Worm (Caenorhabditis elegans) whole organism, L4 larva: ENCODE results near the gene crh-1.
A peak's percentile ranks its signal among the peaks of the same experiment; 100 is the strongest.

ENCODE experiments used
- D1046.2 ChIP-seq: fragments of 200-800 bp; sonication (Bioruptor generic); IDR thresholded peaks from 2 replicates; pipeline ENCODE4 v1.3.6; 2022; ENCODE audit warnings: missing genetic modification characterization, missing compliant biosample characterization
- F37D6.2 ChIP-seq: sonication (generic microtip); optimal IDR thresholded peaks from 2 replicates; lab custom pipeline; 2016; ENCODE audit warnings: mild to moderate bottlenecking, missing genetic modification characterization, missing compliant biosample characterization
- Y105C5A.15 ChIP-seq: fragments of 200-800 bp; sonication (Bioruptor generic); IDR thresholded peaks from 2 replicates; pipeline ENCODE4 v1.3.6; 2022; ENCODE audit warnings: missing genetic modification characterization, missing compliant biosample characterization
- Y48G9A.11 ChIP-seq: fragments of 200-800 bp; sonication (Bioruptor generic); IDR thresholded peaks from 2 replicates; pipeline ENCODE4 v1.3.6; 2022; ENCODE audit warnings: missing genetic modification reagents, missing genetic modification characterization, missing compliant biosample characterization
- Y5F2A.4 ChIP-seq: fragments of 200-800 bp; sonication (Bioruptor generic); optimal IDR thresholded peaks from 2 replicates; lab custom pipeline; 2018; ENCODE audit warnings: mild to moderate bottlenecking, missing genetic modification characterization, missing compliant biosample characterization
- Y75B8A.6 ChIP-seq: fragments of 200-800 bp; sonication (Bioruptor generic); IDR thresholded peaks from 2 replicates; pipeline ENCODE4 v1.3.6; 2022; ENCODE audit warnings: missing genetic modification reagents, missing genetic modification characterization, missing compliant biosample characterization
- ZK337.2 ChIP-seq: fragments of 200-800 bp; sonication (Bioruptor generic); IDR thresholded peaks from 2 replicates; pipeline ENCODE4 v1.3.6; 2022; ENCODE audit warnings: missing genetic modification reagents, missing genetic modification characterization, missing compliant biosample characterization
- aha-1 ChIP-seq: fragments of 150-350 bp; peaks from one replicate; lab custom pipeline; 2014; ENCODE audit warnings: missing biosample characterization, missing genetic modification characterization
- attf-4 ChIP-seq: sonication (generic microtip); optimal IDR thresholded peaks from 3 replicates; lab custom pipeline; 2017; ENCODE audit warnings: missing biosample characterization, missing genetic modification characterization
- ces-1 ChIP-seq: fragments of 150-350 bp; sonication (generic microtip); optimal IDR thresholded peaks from 4 replicates; lab custom pipeline; 2014; ENCODE audit warnings: missing biosample characterization, missing genetic modification reagents, missing genetic modification characterization
- dmd-6 ChIP-seq: fragments of 200-800 bp; sonication (Bioruptor generic); IDR thresholded peaks from 2 replicates; pipeline ENCODE4 v1.3.6; 2022; ENCODE audit warnings: missing genetic modification reagents, missing genetic modification characterization, missing compliant biosample characterization
- dpl-1 ChIP-seq: fragments of 150-350 bp; optimal IDR thresholded peaks from 2 replicates; lab custom pipeline; 2014; ENCODE audit warnings: missing biosample characterization, missing genetic modification reagents, missing genetic modification characterization
- egl-43 ChIP-seq: fragments of 200-800 bp; sonication (Bioruptor generic); IDR thresholded peaks from 2 replicates; pipeline ENCODE4 v1.3.6; 2022; ENCODE audit warnings: missing genetic modification reagents, missing genetic modification characterization, missing compliant biosample characterization
- fkh-10 ChIP-seq: fragments of 150-350 bp; optimal IDR thresholded peaks from 2 replicates; lab custom pipeline; 2014; ENCODE audit warnings: missing biosample characterization, missing genetic modification reagents, missing genetic modification characterization
- fos-1 ChIP-seq: fragments of 150-350 bp; optimal IDR thresholded peaks from 2 replicates; lab custom pipeline; 2014; ENCODE audit warnings: missing biosample characterization, missing genetic modification characterization
- gei-8 ChIP-seq: fragments of 200-800 bp; sonication (Bioruptor generic); optimal IDR thresholded peaks from 2 replicates; lab custom pipeline; 2018; ENCODE audit warnings: mild to moderate bottlenecking, missing genetic modification characterization, missing compliant biosample characterization
- hlh-11 ChIP-seq: fragments of 200-800 bp; sonication (Bioruptor generic); optimal IDR thresholded peaks from 2 replicates; lab custom pipeline; 2018; ENCODE audit warnings: mild to moderate bottlenecking, missing genetic modification characterization, missing compliant biosample characterization
- hlh-30 ChIP-seq: sonication (generic microtip); optimal IDR thresholded peaks from 2 replicates; lab custom pipeline; 2017; ENCODE audit warnings: antibody characterized with exemption, mild to moderate bottlenecking, missing genetic modification characterization, missing compliant biosample characterization; ENCODE audit not compliant: insufficient read depth
- hmg-1.1 ChIP-seq: fragments of 200-800 bp; sonication (Bioruptor generic); IDR thresholded peaks from 2 replicates; pipeline ENCODE4 v1.3.6; 2022; ENCODE audit warnings: missing genetic modification reagents, missing genetic modification characterization, missing compliant biosample characterization
- jun-1 ChIP-seq: fragments of 150-350 bp; optimal IDR thresholded peaks from 2 replicates; lab custom pipeline; 2014; ENCODE audit warnings: missing biosample characterization, missing genetic modification reagents, missing genetic modification characterization
- lin-13 ChIP-seq: fragments of 150-350 bp; optimal IDR thresholded peaks from 2 replicates; lab custom pipeline; 2014; ENCODE audit warnings: missing biosample characterization, missing genetic modification reagents, missing genetic modification characterization
- lin-39 ChIP-seq: fragments of 150-350 bp; optimal IDR thresholded peaks from 2 replicates; lab custom pipeline; 2014; ENCODE audit warnings: missing biosample characterization, missing genetic modification reagents, missing genetic modification characterization
- lsy-2 ChIP-seq, 2 experiments: fragments of 150-350 bp in 1 of 2; sonication (generic microtip) in 1 of 2; optimal IDR thresholded peaks; 2 replicates each; lab custom pipeline; 2014 to 2017; ENCODE audit warnings: missing biosample characterization in 2 of 2, missing genetic modification characterization in 2 of 2
- mdl-1 ChIP-seq, 2 experiments: fragments of 150-350 bp in 1 of 2; sonication (generic microtip) in 1 of 2; optimal IDR thresholded peaks; 2 replicates each; lab custom pipeline; 2014 to 2017; ENCODE audit warnings: missing biosample characterization in 2 of 2, missing genetic modification characterization in 2 of 2
- mep-1 ChIP-seq: fragments of 150-350 bp; sonication (generic microtip); optimal IDR thresholded peaks from 3 replicates; lab custom pipeline; 2014; ENCODE audit warnings: missing biosample characterization, missing genetic modification characterization
- nhr-77 ChIP-seq: fragments of 150-350 bp; optimal IDR thresholded peaks from 2 replicates; lab custom pipeline; 2014; ENCODE audit warnings: missing biosample characterization, missing genetic modification characterization
- sdz-12 ChIP-seq: fragments of 200-800 bp; sonication (Bioruptor generic); optimal IDR thresholded peaks from 2 replicates; lab custom pipeline; 2018; ENCODE audit warnings: mild to moderate bottlenecking, missing genetic modification characterization, missing compliant biosample characterization
- set-16 ChIP-seq: fragments of 200-800 bp; sonication (Bioruptor generic); IDR thresholded peaks from 2 replicates; pipeline ENCODE4 v1.3.6; 2022; ENCODE audit warnings: missing genetic modification reagents, missing genetic modification characterization, missing compliant biosample characterization
- snpc-1.2 ChIP-seq: fragments of 200-800 bp; sonication (Bioruptor generic); IDR thresholded peaks from 2 replicates; pipeline ENCODE4 v1.3.6; 2022; ENCODE audit warnings: missing genetic modification reagents, missing genetic modification characterization, missing compliant biosample characterization
- spr-3 ChIP-seq: fragments of 200-800 bp; sonication (Bioruptor generic); optimal IDR thresholded peaks from 2 replicates; lab custom pipeline; 2018; ENCODE audit warnings: mild to moderate bottlenecking, missing genetic modification characterization, missing compliant biosample characterization
- unc-62 ChIP-seq, 3 experiments: fragments of 150-350 bp in 1 of 3; sonication (generic microtip); optimal IDR thresholded peaks in 2 of 3; peaks in 1 of 3; 1 replicate in 1 of 3; 2 replicates in 2 of 3; lab custom pipeline; 2014 to 2017; ENCODE audit warnings: missing biosample characterization in 3 of 3, missing genetic modification characterization in 3 of 3, missing genetic modification reagents in 3 of 3, missing genotype in 1 of 3
- vab-7 ChIP-seq: fragments of 200-800 bp; sonication (Bioruptor generic); IDR thresholded peaks from 2 replicates; pipeline ENCODE4 v1.3.6; 2022; ENCODE audit warnings: missing genetic modification reagents, missing genetic modification characterization, missing compliant biosample characterization
- ztf-7 ChIP-seq: fragments of 150-350 bp; optimal IDR thresholded peaks from 2 replicates; lab custom pipeline; 2014; ENCODE audit warnings: missing biosample characterization, missing genetic modification characterization

The crh-1 gene

ce11 chrIII:11656389-11656788, 1.2 kb upstream of the crh-1 start:
- TF ChIP-seq ZK337.2 (GFP tag; lab: Robert Waterston, UW) = no peak

- TF ChIP-seq egl-43 (GFP tag; lab: Robert Waterston, UW) (0 out of 2 replicates have a peak, but pooled peaks have one; percentile 23), set-16 (GFP tag; lab: Robert Waterston, UW) (peak; percentile 58), lin-13 (GFP tag; lab: Kevin White, UChicago) (no peak), dmd-6 (peak; percentile 32; the same call in 1 of the 2 replicates), Y75B8A.6 (GFP tag; lab: Robert Waterston, UW) (0 out of 2 replicates have a peak, but pooled peaks have one; percentile 20), hmg-1.1 (GFP tag; lab: Robert Waterston, UW) (0 out of 2 replicates have a peak, but pooled peaks have one; percentile 32), sdz-12 (no peak)
- TF ChIP-seq, all 104 proteins: peak for 5
Measured at ce11 chrIII:11659804-11660203, 2.2 kb downstream of the crh-1 start.

- TF ChIP-seq ces-1 (GFP tag; lab: Kevin White, UChicago) = no peak
- TF ChIP-seq aha-1 (tag; lab: Kevin White, UChicago) = no peak
- TF ChIP-seq D1046.2 = no peak
- TF ChIP-seq ztf-7 (tag; lab: Kevin White, UChicago) = no peak
- TF ChIP-seq Y48G9A.11 (GFP tag; lab: Robert Waterston, UW) = no peak
- no peak for TF ChIP-seq Y5F2A.4 (GFP tag; lab: Kevin White, UChicago)
- TF ChIP-seq hmg-1.1 (GFP tag; lab: Robert Waterston, UW) = 0 out of 2 replicates have a peak, but pooled peaks have one; percentile 25
- peak in 1 of 2 experiments; percentile 99 for TF ChIP-seq unc-62 (GFP tag; optimal IDR thresholded peaks at IDR 0.05 in 1 of 2; lab: Kevin White, UChicago)
- no peak for TF ChIP-seq unc-62 (tag; optimal IDR thresholded peaks at IDR 0.05; lab: Kevin White, UChicago)
- TF ChIP-seq Y75B8A.6 (GFP tag; lab: Robert Waterston, UW) = no peak
- peak; percentile 20 for TF ChIP-seq hlh-11
- no peak for TF ChIP-seq nhr-77
- TF ChIP-seq jun-1 (tag; lab: Kevin White, UChicago) = no peak
- TF ChIP-seq lin-39 (tag; lab: Kevin White, UChicago) = no peak
- no peak for TF ChIP-seq vab-7 (GFP tag; lab: Robert Waterston, UW)
- peak; percentile 20 for TF ChIP-seq hlh-30 (tag; lab: Kevin White, UChicago)
- TF ChIP-seq lsy-2 (tag; optimal IDR thresholded peaks at IDR 0.05; lab: Kevin White, UChicago) = peak in 1 of 2 experiments; percentile 33
- TF ChIP-seq Y105C5A.15 = no peak
- TF ChIP-seq attf-4 = no peak
- TF ChIP-seq fkh-10 (GFP tag; lab: Kevin White, UChicago) = no peak
- TF ChIP-seq fos-1 (tag; lab: Kevin White, UChicago) = no peak
- peak; percentile 24 for TF ChIP-seq mep-1 (tag; lab: Kevin White, UChicago)
- TF ChIP-seq ZK337.2 (GFP tag; lab: Robert Waterston, UW) = no peak
- TF ChIP-seq mdl-1 (tag; optimal IDR thresholded peaks at IDR 0.05; lab: Kevin White, UChicago) = no peak
- TF ChIP-seq F37D6.2 (tag; lab: Kevin White, UChicago) = no peak
- TF ChIP-seq snpc-1.2 (GFP tag; lab: Robert Waterston, UW) = no peak
- no peak for TF ChIP-seq dpl-1
- TF ChIP-seq gei-8 (GFP tag; lab: Kevin White, UChicago) = no peak
- no peak for TF ChIP-seq spr-3
Measured at ce11 chrIII:11660736-11661135, 3.2 kb downstream of the crh-1 start.

- TF ChIP-seq ztf-7 (tag; lab: Kevin White, UChicago) = no peak
- TF ChIP-seq hmg-1.1 (GFP tag; lab: Robert Waterston, UW) = 0 out of 2 replicates have a peak, but pooled peaks have one; percentile 42
- TF ChIP-seq sdz-12 = no peak
- peak; percentile 20 for TF ChIP-seq fkh-10 (GFP tag; lab: Kevin White, UChicago)
- peak; percentile 98 for TF ChIP-seq aha-1 (tag; lab: Kevin White, UChicago)
- peak; percentile 1 for TF ChIP-seq hlh-30 (tag; lab: Kevin White, UChicago)
- TF ChIP-seq lsy-2 (tag; optimal IDR thresholded peaks at IDR 0.05; lab: Kevin White, UChicago) = peak in 1 of 2 experiments; percentile 1
Measured at ce11 chrIII:11663400-11663799, 5.8 kb downstream of the crh-1 start.
